Fruit fly (Drosophila melanogaster): ENCODE data around the gene Mtp.

Gene Mtp

DNA sequence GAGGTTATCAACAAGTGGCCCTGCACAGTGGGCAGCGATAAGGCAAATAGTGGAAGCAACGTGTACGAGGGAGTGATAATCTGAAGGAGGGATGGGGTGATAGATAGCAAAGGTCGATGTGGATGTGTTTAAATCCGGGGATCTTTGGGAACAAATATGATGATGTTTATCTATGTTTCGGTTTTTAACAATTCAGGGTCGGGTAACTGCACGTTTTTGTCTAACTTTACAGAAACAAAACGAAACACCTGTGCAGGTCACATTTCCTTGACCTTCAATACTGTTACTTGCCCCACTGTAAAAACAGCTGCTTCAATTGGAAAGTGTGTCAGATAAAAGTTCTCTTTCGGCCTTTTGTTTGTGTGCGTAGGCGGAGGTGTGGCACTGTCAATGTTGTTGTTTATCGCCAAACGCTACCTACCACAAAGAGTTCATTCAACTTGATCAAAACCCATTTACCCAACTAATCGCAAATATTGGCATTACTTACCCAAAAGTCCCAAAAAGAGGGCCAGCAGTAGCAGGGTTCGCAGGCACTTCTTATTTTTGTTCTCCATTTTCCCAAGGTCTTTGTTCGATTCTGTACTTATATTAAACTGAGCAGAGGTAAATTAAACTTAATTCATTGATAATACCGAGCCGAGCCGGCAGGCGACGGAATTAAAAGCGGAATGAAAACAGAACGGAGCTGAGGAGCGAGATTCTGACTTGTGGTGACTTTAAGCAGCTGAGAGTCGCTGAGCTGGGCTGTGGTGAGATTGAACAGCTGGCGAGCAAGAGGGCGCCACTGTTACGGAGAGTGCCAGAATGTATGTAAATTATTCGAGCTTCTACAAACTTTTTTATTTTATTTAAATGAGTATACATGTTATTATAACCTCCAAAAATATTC, at the start of gene Mtp (continued):
- peak; percentile 74; the same call in 2 of the 3 replicates for TF ChIP-seq CG6163 (GFP tag; IDR thresholded peaks at IDR 0.05)
- TF ChIP-seq Ets96B (tag; optimal IDR thresholded peaks at IDR 0.05), result peak; percentile 69
- peak; percentile 77 for TF ChIP-seq net (GFP tag; optimal IDR thresholded peaks at IDR 0.05)
- TF ChIP-seq eg (GFP tag; IDR thresholded peaks at IDR 0.05), result peak; percentile 77; the same call in 2 of the 3 replicates
- TF ChIP-seq CG8319 (GFP tag; optimal IDR thresholded peaks at IDR 0.05), result peak; percentile 84
- peak; percentile 77 for TF ChIP-seq CG11762 (GFP tag; optimal IDR thresholded peaks at IDR 0.05; ENCODE audit: insufficient read depth)
- peak; percentile 74 for TF ChIP-seq CG1621 (tag; optimal IDR thresholded peaks at IDR 0.05)
- TF ChIP-seq fd85E (GFP tag; optimal IDR thresholded peaks at IDR 0.05), result peak; percentile 61
- peak; percentile 81 for TF ChIP-seq Smox (GFP tag; optimal IDR thresholded peaks at IDR 0.05)
- peak; percentile 47 for TF ChIP-seq vri (GFP tag; optimal IDR thresholded peaks at IDR 0.05)
- TF ChIP-seq achi (GFP tag; optimal IDR thresholded peaks at IDR 0.05), result peak; percentile 81

DNA sequence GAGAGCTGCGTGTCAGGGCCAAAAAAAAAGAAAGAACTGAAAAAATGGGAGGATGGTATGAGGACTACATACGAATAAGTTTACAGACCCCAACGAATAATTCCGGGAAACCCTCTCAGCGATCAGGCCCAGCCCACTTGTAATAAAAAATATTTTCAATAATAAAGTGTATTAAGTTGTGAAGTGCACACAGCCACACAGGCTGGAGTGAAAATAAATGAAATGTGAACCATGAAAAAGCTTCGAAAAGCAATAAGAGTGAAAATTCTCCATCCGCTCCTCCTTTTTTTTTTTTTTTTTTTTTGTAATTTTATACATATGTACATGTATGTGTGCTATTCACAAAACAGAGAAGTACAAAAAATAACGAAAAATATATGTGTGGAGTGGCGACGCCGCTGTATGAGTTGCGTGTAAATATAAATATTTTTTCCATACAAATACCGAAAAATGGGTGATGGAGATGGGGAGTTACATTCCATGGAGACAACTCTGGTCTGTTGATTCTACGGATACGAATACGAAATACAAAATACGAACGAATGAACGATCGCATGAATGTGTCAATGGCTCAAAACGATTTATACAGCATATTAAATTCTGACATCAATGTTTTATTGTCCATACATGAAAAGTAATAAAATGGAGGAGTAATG, 49.1 kb upstream of the Mtp start:
- TF ChIP-seq acj6 (GFP tag; optimal IDR thresholded peaks at IDR 0.05), result no peak
- peak; percentile 67 for TF ChIP-seq Eip78C (GFP tag)
- peak; percentile 55 for TF ChIP-seq fkh (GFP tag; optimal IDR thresholded peaks at IDR 0.05)
- no peak for TF ChIP-seq CG32006 (GFP tag; optimal IDR thresholded peaks at IDR 0.05)
- peak; percentile 15 for TF ChIP-seq svp (GFP tag)
- TF ChIP-seq CG6163 (GFP tag; IDR thresholded peaks at IDR 0.05), result no peak

- no peak for TF ChIP-seq CG3032 (tag; optimal IDR thresholded peaks at IDR 0.05)
- no peak for TF ChIP-seq Hr4 (GFP tag; optimal IDR thresholded peaks at IDR 0.05)
- no peak for TF ChIP-seq fkh (GFP tag; optimal IDR thresholded peaks at IDR 0.05)
- TF ChIP-seq CG8119 (GFP tag; IDR thresholded peaks at IDR 0.05), result no peak
- no peak for TF ChIP-seq CG6808 (GFP tag; optimal IDR thresholded peaks at IDR 0.05)
- TF ChIP-seq svp (GFP tag), result no peak
- no peak for TF ChIP-seq topi (GFP tag; optimal IDR thresholded peaks at IDR 0.05)
- no peak for TF ChIP-seq CG16779 (tag; optimal IDR thresholded peaks at IDR 0.05)
Measured at dm6 chr2L:20970792-20971191, 48.1 kb upstream of the Mtp start.

DNA sequence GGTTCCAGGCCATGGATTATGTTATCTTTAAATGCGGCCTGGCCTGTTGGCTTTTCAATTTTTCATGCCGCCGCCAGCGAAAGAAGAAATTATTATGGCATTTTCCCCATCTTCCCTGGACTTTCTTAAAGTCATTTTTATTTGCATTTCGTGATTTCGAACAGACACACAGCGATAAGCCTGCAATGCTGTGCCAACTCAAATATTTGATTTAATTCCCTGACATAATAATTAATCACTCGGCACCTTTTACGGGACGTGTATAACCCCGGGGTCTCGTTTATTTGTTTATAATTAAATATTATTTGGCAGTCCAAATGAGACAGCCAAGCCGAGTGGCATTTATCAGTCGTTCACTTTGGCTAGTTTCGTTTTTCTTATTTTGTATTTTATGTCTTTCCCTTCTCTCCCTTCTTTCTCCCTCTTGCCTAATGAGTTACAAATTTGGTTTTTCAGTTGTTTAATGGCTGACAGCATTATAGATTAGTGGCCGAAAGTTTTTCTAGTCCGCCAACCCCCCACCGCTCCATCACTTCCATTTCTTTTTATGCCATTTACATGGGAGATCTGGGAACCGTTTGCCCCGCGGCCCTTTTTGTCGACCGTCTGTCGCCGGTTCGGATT, 47.1 kb upstream of the Mtp start:
- TF ChIP-seq CG8632 (GFP tag; optimal IDR thresholded peaks at IDR 0.05), result no peak
- no peak for TF ChIP-seq Sox102F (GFP tag; optimal IDR thresholded peaks at IDR 0.05)
- no peak for TF ChIP-seq Blimp-1 (GFP tag; optimal IDR thresholded peaks at IDR 0.05)
- TF ChIP-seq Eip78C (GFP tag), result peak; percentile 23
- no peak for TF ChIP-seq CG31627 (GFP tag; optimal IDR thresholded peaks at IDR 0.05)
- TF ChIP-seq CG11294 (GFP tag; IDR thresholded peaks at IDR 0.05), result no peak
- peak; percentile 90 for TF ChIP-seq svp (GFP tag)
- no peak for TF ChIP-seq CG10669 (GFP tag; optimal IDR thresholded peaks at IDR 0.05)
- no peak for TF ChIP-seq Sox14 (GFP tag; optimal IDR thresholded peaks at IDR 0.05)
- TF ChIP-seq fkh (GFP tag; optimal IDR thresholded peaks at IDR 0.05), result peak; percentile 66
- TF ChIP-seq net (GFP tag; optimal IDR thresholded peaks at IDR 0.05), result no peak
- TF ChIP-seq vri (GFP tag; optimal IDR thresholded peaks at IDR 0.05), result peak; percentile 27
- TF ChIP-seq Eip93F (GFP tag; optimal IDR thresholded peaks at IDR 0.05), result no peak
- TF ChIP-seq CG8119 (GFP tag; IDR thresholded peaks at IDR 0.05), result no peak
- TF ChIP-seq Sox15 (GFP tag; optimal IDR thresholded peaks at IDR 0.05), result no peak
- no peak for TF ChIP-seq Eip75B (GFP tag; optimal IDR thresholded peaks at IDR 0.05)
- TF ChIP-seq OdsH (GFP tag; optimal IDR thresholded peaks at IDR 0.05), result no peak
- TF ChIP-seq CG6276 (GFP tag; optimal IDR thresholded peaks at IDR 0.05), result no peak

All from whole organism, prepupa.